Worm (Caenorhabditis elegans) whole organism, L2 larva: ENCODE measurements around the gene wdr-5.3.

Experiments
- R02D3.7 ChIP-seq: fragments of 150-350 bp; optimal IDR thresholded peaks from 2 replicates; lab custom pipeline; 2014; ENCODE audit warnings: missing biosample characterization, missing genetic modification characterization
- ceh-82 ChIP-seq: fragments of 150-350 bp; optimal IDR thresholded peaks from 2 replicates; lab custom pipeline; 2014; ENCODE audit warnings: missing biosample characterization, missing genetic modification characterization
- lsy-2 ChIP-seq, 2 experiments: fragments of 150-350 bp in 1 of 2; sonication (generic microtip) in 1 of 2; optimal IDR thresholded peaks; 2 replicates each; lab custom pipeline; 2014 to 2017; ENCODE audit warnings: missing biosample characterization in 2 of 2, missing genetic modification characterization in 2 of 2
- mdl-1 ChIP-seq, 2 experiments: fragments of 150-350 bp in 1 of 2; sonication (generic microtip) in 1 of 2; optimal IDR thresholded peaks; 2 replicates each; lab custom pipeline; 2017; ENCODE audit warnings: missing biosample characterization in 2 of 2, missing genetic modification characterization in 2 of 2
- nhr-10 ChIP-seq: sonication (generic microtip); optimal IDR thresholded peaks from 2 replicates; lab custom pipeline; 2017; ENCODE audit warnings: missing biosample characterization, missing genetic modification characterization
- nhr-77 ChIP-seq: fragments of 150-350 bp; optimal IDR thresholded peaks from 2 replicates; lab custom pipeline; 2014; ENCODE audit warnings: missing biosample characterization, missing genetic modification characterization

DNA sequence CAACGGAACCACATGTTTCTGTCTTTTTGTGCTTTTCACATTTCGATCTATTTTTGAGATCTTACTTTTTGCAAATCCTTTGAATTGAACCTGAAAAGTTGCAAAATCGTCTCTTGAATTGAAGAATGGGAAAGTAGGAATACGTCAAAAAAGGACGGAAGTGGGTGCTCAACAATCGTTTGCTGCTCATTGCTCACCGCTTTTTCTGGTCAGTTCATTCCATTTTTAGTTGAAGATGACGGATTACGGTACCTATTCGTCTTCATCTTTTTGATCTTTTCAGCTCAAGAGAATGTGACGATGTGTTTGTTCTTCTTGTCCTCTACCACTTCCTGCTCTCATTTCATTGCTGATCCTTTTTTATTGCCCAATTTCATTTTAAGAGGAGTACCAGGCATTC is 41.7 kb upstream of the wdr-5.3 start, which contains the start of gene C05A2.4:
- TF ChIP-seq mdl-1 (tag; optimal IDR thresholded peaks at IDR 0.05; lab: Kevin White, UChicago) (no peak), nhr-77 (tag; lab: Kevin White, UChicago) (no peak), lsy-2 (tag; optimal IDR thresholded peaks at IDR 0.05; lab: Kevin White, UChicago) (no peak), ceh-82 (tag; lab: Kevin White, UChicago) (no peak), R02D3.7 (no peak), nhr-10 (tag; lab: Kevin White, UChicago) (no peak)
